Worm (Caenorhabditis elegans): ENCODE results near the gene asp-9.
A peak's percentile ranks its signal among the peaks of the same experiment; 100 is the strongest.

Gene asp-9

ce11 chrIV:6206294-6206776, 20.6 kb downstream of the asp-9 start, which contains the start of gene C49A9.10:
Gene C49A9.10, minus strand, starts transcription at chrIV:6206344.
- TF ChIP-seq ceh-14 (tag; optimal IDR thresholded peaks at IDR 0.05) (peak; percentile 69), tbx-2 (tag; optimal IDR thresholded peaks at IDR 0.05) (peak; percentile 89), eyg-1 (tag; optimal IDR thresholded peaks at IDR 0.05) (no peak), madf-2 (tag; optimal IDR thresholded peaks at IDR 0.05) (peak; percentile 15), ztf-16 (tag; optimal IDR thresholded peaks at IDR 0.05) (peak; percentile 22), elt-2 (tag; optimal IDR thresholded peaks at IDR 0.05) (peak; percentile 77), ref-2 (tag; optimal IDR thresholded peaks at IDR 0.05) (peak; percentile 79), elt-4 (tag; optimal IDR thresholded peaks at IDR 0.05) (no peak), lim-6 (tag; optimal IDR thresholded peaks at IDR 0.05) (peak; percentile 67), ceh-48 (tag; optimal IDR thresholded peaks at IDR 0.05) (no peak), pax-1 (tag; optimal IDR thresholded peaks at IDR 0.05) (no peak), C08G9.2 (tag; optimal IDR thresholded peaks at IDR 0.05) (peak; percentile 95), fkh-6 (tag; optimal IDR thresholded peaks at IDR 0.05) (peak; percentile 47), unc-55 (GFP tag; optimal IDR thresholded peaks at IDR 0.05) (no peak), ceh-22 (tag; optimal IDR thresholded peaks at IDR 0.05) (no peak), pha-2 (tag; optimal IDR thresholded peaks at IDR 0.05) (peak; percentile 28), ceh-2 (tag; optimal IDR thresholded peaks at IDR 0.05) (peak; percentile 91), mec-3 (tag; optimal IDR thresholded peaks at IDR 0.05; ENCODE audit: borderline replicate concordance) (peak; percentile 87), hlh-13 (GFP tag; optimal IDR thresholded peaks at IDR 0.05) (no peak), ceh-9 (tag; optimal IDR thresholded peaks at IDR 0.05) (no peak), ceh-34 (tag; optimal IDR thresholded peaks at IDR 0.05) (peak; percentile 61), ceh-30 (tag; optimal IDR thresholded peaks at IDR 0.05) (no peak), sox-4 (tag; optimal IDR thresholded peaks at IDR 0.05) (no peak), zip-5 (tag; optimal IDR thresholded peaks at IDR 0.05) (peak; percentile 69), gmeb-2 (tag; optimal IDR thresholded peaks at IDR 0.05) (peak; percentile 33), nfya-1 (tag; optimal IDR thresholded peaks at IDR 0.05) (peak; percentile 50), C38D4.7 (GFP tag; optimal IDR thresholded peaks at IDR 0.05) (no peak), ahr-1 (tag; optimal IDR thresholded peaks at IDR 0.05) (peak; percentile 37), ceh-31 (tag; optimal IDR thresholded peaks at IDR 0.05) (peak; percentile 96), unc-86 (tag; optimal IDR thresholded peaks at IDR 0.05) (peak; percentile 50), lin-11 (tag; optimal IDR thresholded peaks at IDR 0.05) (no peak), che-1 (tag; optimal IDR thresholded peaks at IDR 0.05) (no peak), dve-1 (tag; optimal IDR thresholded peaks at IDR 0.05) (no peak), tbx-7 (tag; optimal IDR thresholded peaks at IDR 0.05) (peak; percentile 96), npax-4 (tag; optimal IDR thresholded peaks at IDR 0.05) (no peak), pqm-1 (tag; optimal IDR thresholded peaks at IDR 0.05) (peak; percentile 45), hlh-8 (tag; optimal IDR thresholded peaks at IDR 0.05) (peak; percentile 90), unc-3 (GFP tag; conservative IDR thresholded peaks at IDR 0.05) (peak; percentile 73), unc-3 (tag; optimal IDR thresholded peaks at IDR 0.05) (no peak), fax-1 (tag; optimal IDR thresholded peaks at IDR 0.05) (peak; percentile 70), unc-42 (tag; optimal IDR thresholded peaks at IDR 0.05) (peak; percentile 40), ceh-19 (GFP tag; optimal IDR thresholded peaks at IDR 0.05) (no peak), hlh-15 (tag; optimal IDR thresholded peaks at IDR 0.05) (no peak), rnt-1 (tag; optimal IDR thresholded peaks at IDR 0.05) (peak; percentile 68), nhr-232 (tag; optimal IDR thresholded peaks at IDR 0.05) (no peak), ceh-45 (GFP tag; IDR thresholded peaks at IDR 0.05) (0 out of 2 replicates have a peak, but pooled peaks have one; percentile 35), sdc-2 (tag; optimal IDR thresholded peaks at IDR 0.05) (peak; percentile 64), ets-4 (tag; optimal IDR thresholded peaks at IDR 0.05) (peak; percentile 91), hlh-6 (tag; optimal IDR thresholded peaks at IDR 0.05) (no peak), F13H6.1 (tag; optimal IDR thresholded peaks at IDR 0.05) (peak; percentile 60), syd-9 (tag; optimal IDR thresholded peaks at IDR 0.05) (peak; percentile 18)
